Fruit fly (Drosophila melanogaster) whole organism, embryonic: ENCODE data around the gene CG8673.

Experiments
- Atf6 ChIP-seq: fragments of 200-800 bp; sonication (Bioruptor generic); IDR thresholded peaks from 2 replicates; pipeline ENCODE4 v1.3.6; 2022; ENCODE audit warnings: missing biosample characterization, missing genetic modification characterization
- Blimp-1 ChIP-seq: fragments of 200-800 bp; sonication (Bioruptor generic); optimal IDR thresholded peaks from 3 replicates; lab custom pipeline; 2018; ENCODE audit warnings: missing biosample characterization, missing genetic modification characterization, mild to moderate bottlenecking, moderate library complexity, missing genetic modification reagents
- C15 ChIP-seq: fragments of 200-800 bp; sonication (Bioruptor generic); IDR thresholded peaks from 3 replicates; pipeline ENCODE4 v1.3.6; 2022; ENCODE audit warnings: missing biosample characterization, missing genetic modification characterization
- CG10209 ChIP-seq: fragments of 200-800 bp; sonication (Bioruptor generic); optimal IDR thresholded peaks from 3 replicates; lab custom pipeline; 2017; ENCODE audit warnings: missing biosample characterization, mild to moderate bottlenecking, missing genetic modification characterization, missing genetic modification reagents
- CG10267 ChIP-seq: fragments of 200-800 bp; sonication (Bioruptor generic); optimal IDR thresholded peaks from 2 replicates; lab custom pipeline; 2018; ENCODE audit warnings: missing biosample characterization, mild to moderate bottlenecking, missing genetic modification characterization, moderate library complexity
- CG10565 ChIP-seq: fragments of 200-800 bp; sonication (Bioruptor generic); optimal IDR thresholded peaks from 3 replicates; lab custom pipeline; 2016; ENCODE audit warnings: missing biosample characterization, mild to moderate bottlenecking, missing genetic modification characterization
- CG11398 ChIP-seq: fragments of 200-800 bp; sonication (Bioruptor generic); optimal IDR thresholded peaks from 2 replicates; lab custom pipeline; 2016; ENCODE audit warnings: missing biosample characterization, missing genetic modification characterization
- CG12236 ChIP-seq: fragments of 200-800 bp; sonication (Bioruptor generic); optimal IDR thresholded peaks from 2 replicates; lab custom pipeline; 2016; ENCODE audit warnings: missing biosample characterization, missing genetic modification characterization
- CG1647 ChIP-seq: fragments of 200-800 bp; sonication (Bioruptor generic); optimal IDR thresholded peaks from 3 replicates; lab custom pipeline; 2016; ENCODE audit warnings: missing biosample characterization, missing genetic modification characterization
- CG16815 ChIP-seq: fragments of 200-800 bp; sonication (Bioruptor generic); optimal IDR thresholded peaks from 3 replicates; lab custom pipeline; 2017; ENCODE audit warnings: missing biosample characterization, mild to moderate bottlenecking, missing genetic modification characterization
- CG17328 ChIP-seq: fragments of 200-800 bp; sonication (Bioruptor generic); IDR thresholded peaks from 2 replicates; pipeline ENCODE4 v1.3.6; 2022; ENCODE audit warnings: missing biosample characterization, missing genetic modification characterization
- CG17802 ChIP-seq: fragments of 200-800 bp; sonication (Bioruptor generic); optimal IDR thresholded peaks from 2 replicates; lab custom pipeline; 2018; ENCODE audit warnings: missing biosample characterization, mild to moderate bottlenecking, missing genetic modification characterization, moderate library complexity
- CG18764 ChIP-seq: fragments of 200-800 bp; sonication (Bioruptor generic); optimal IDR thresholded peaks from 3 replicates; lab custom pipeline; 2016; ENCODE audit warnings: missing biosample characterization, missing genetic modification characterization
- CG32532 ChIP-seq: fragments of 200-800 bp; sonication (Bioruptor generic); IDR thresholded peaks from 2 replicates; pipeline ENCODE4 v1.3.6; 2022; ENCODE audit warnings: missing biosample characterization, missing genetic modification characterization
- CG3281 ChIP-seq: fragments of 200-800 bp; sonication (Bioruptor generic); optimal IDR thresholded peaks from 3 replicates; lab custom pipeline; 2017; ENCODE audit warnings: missing biosample characterization, mild to moderate bottlenecking, missing genetic modification characterization
- CG3407 ChIP-seq: fragments of 200-800 bp; sonication (Bioruptor generic); optimal IDR thresholded peaks from 2 replicates; lab custom pipeline; 2018; ENCODE audit warnings: missing biosample characterization, mild to moderate bottlenecking, missing genetic modification characterization
- CG4424 ChIP-seq: fragments of 200-800 bp; sonication (Bioruptor generic); optimal IDR thresholded peaks from 3 replicates; lab custom pipeline; 2016; ENCODE audit warnings: missing biosample characterization, missing genetic modification characterization
- CG4820 ChIP-seq: fragments of 200-800 bp; sonication (Bioruptor generic); optimal IDR thresholded peaks from 3 replicates; lab custom pipeline; 2016; ENCODE audit warnings: missing biosample characterization, missing genetic modification characterization
- CG7928 ChIP-seq: fragments of 200-800 bp; sonication (Bioruptor generic); optimal IDR thresholded peaks from 2 replicates; lab custom pipeline; 2017; ENCODE audit warnings: missing biosample characterization, mild to moderate bottlenecking, missing genetic modification characterization
- CG9797 ChIP-seq: fragments of 200-800 bp; sonication (Bioruptor generic); optimal IDR thresholded peaks from 3 replicates; lab custom pipeline; 2018; ENCODE audit warnings: missing biosample characterization, mild to moderate bottlenecking, missing genetic modification characterization
- Chrac-16 ChIP-seq: fragments of 200-800 bp; sonication (Bioruptor generic); optimal IDR thresholded peaks from 3 replicates; lab custom pipeline; 2016; ENCODE audit warnings: missing biosample characterization, missing genetic modification characterization
- Dp ChIP-seq: fragments of 200-800 bp; sonication (Bioruptor generic); optimal IDR thresholded peaks from 2 replicates; lab custom pipeline; 2018; ENCODE audit warnings: missing biosample characterization, mild to moderate bottlenecking, missing genetic modification characterization, moderate library complexity
- Drgx ChIP-seq: fragments of 200-800 bp; sonication (Bioruptor generic); IDR thresholded peaks from 2 replicates; pipeline ENCODE4 v1.3.6; 2022; ENCODE audit warnings: missing biosample characterization, missing genetic modification characterization
- MESR4 ChIP-seq: fragments of 200-800 bp; sonication (Bioruptor generic); optimal IDR thresholded peaks from 2 replicates; lab custom pipeline; 2018; ENCODE audit warnings: missing biosample characterization, mild to moderate bottlenecking, missing genetic modification characterization, moderate library complexity
- Max ChIP-seq: fragments of 200-800 bp; sonication (Bioruptor generic); optimal IDR thresholded peaks from 2 replicates; lab custom pipeline; 2016; ENCODE audit warnings: missing biosample characterization, mild to moderate bottlenecking, missing genetic modification characterization
- NC2α ChIP-seq: fragments of 200-800 bp; sonication (Bioruptor generic); optimal IDR thresholded peaks from 2 replicates; lab custom pipeline; 2016; ENCODE audit warnings: missing biosample characterization, missing genetic modification characterization
- Poxn ChIP-seq: fragments of 200-800 bp; sonication (Bioruptor generic); IDR thresholded peaks from 2 replicates; pipeline ENCODE4 v1.3.6; 2022; ENCODE audit warnings: missing biosample characterization, missing genetic modification characterization
- Scr ChIP-seq: fragments of 200-800 bp; sonication (Bioruptor generic); IDR thresholded peaks from 2 replicates; pipeline ENCODE4 v1.3.6; 2022; ENCODE audit warnings: missing biosample characterization, missing genetic modification characterization; ENCODE audit not compliant: partially characterized antibody
- Usf ChIP-seq: fragments of 200-800 bp; sonication (Bioruptor generic); optimal IDR thresholded peaks from 2 replicates; lab custom pipeline; 2017; ENCODE audit warnings: missing genotype, missing biosample characterization, missing genetic modification characterization
- Xrp1 ChIP-seq: fragments of 200-800 bp; sonication (Bioruptor generic); IDR thresholded peaks from 2 replicates; pipeline ENCODE4 v1.3.6; 2022; ENCODE audit warnings: missing biosample characterization, missing genetic modification characterization
- ash1 ChIP-seq: fragments of 200-800 bp; sonication (Bioruptor generic); optimal IDR thresholded peaks from 2 replicates; lab custom pipeline; 2018; ENCODE audit warnings: missing biosample characterization, mild to moderate bottlenecking, missing genetic modification characterization
- ato ChIP-seq: fragments of 200-800 bp; sonication (Bioruptor generic); IDR thresholded peaks from 2 replicates; pipeline ENCODE4 v1.3.6; 2022; ENCODE audit warnings: missing biosample characterization, missing genetic modification characterization; ENCODE audit not compliant: partially characterized antibody
- bigmax ChIP-seq: fragments of 200-800 bp; sonication (Bioruptor generic); optimal IDR thresholded peaks from 2 replicates; lab custom pipeline; 2018; ENCODE audit warnings: missing biosample characterization, mild to moderate bottlenecking, missing genetic modification characterization
- cwo ChIP-seq: fragments of 200-800 bp; sonication (Bioruptor generic); optimal IDR thresholded peaks from 3 replicates; lab custom pipeline; 2017; ENCODE audit warnings: missing biosample characterization, missing genetic modification characterization, mild to moderate bottlenecking, moderate library complexity, missing genetic modification reagents
- disco-r ChIP-seq: fragments of 200-800 bp; sonication (Bioruptor generic); optimal IDR thresholded peaks from 2 replicates; lab custom pipeline; 2016; ENCODE audit warnings: missing biosample characterization, missing genetic modification characterization
- dm ChIP-seq: fragments of 200-800 bp; sonication (Bioruptor generic); optimal IDR thresholded peaks from 3 replicates; lab custom pipeline; 2016; ENCODE audit warnings: missing biosample characterization, missing genetic modification characterization
- dysf ChIP-seq: fragments of 200-800 bp; sonication (Bioruptor generic); IDR thresholded peaks from 3 replicates; pipeline ENCODE4 v1.3.6; 2022; ENCODE audit warnings: missing biosample characterization, missing genetic modification characterization
- fd102C ChIP-seq: fragments of 200-800 bp; sonication (Bioruptor generic); optimal IDR thresholded peaks from 2 replicates; lab custom pipeline; 2018; ENCODE audit warnings: missing biosample characterization, mild to moderate bottlenecking, missing genetic modification characterization, moderate library complexity
- gcm ChIP-seq: fragments of 200-800 bp; sonication (Bioruptor generic); optimal IDR thresholded peaks from 2 replicates; lab custom pipeline; 2019; ENCODE audit warnings: missing biosample characterization, mild to moderate bottlenecking, missing genetic modification characterization, moderate library complexity
- gcm2 ChIP-seq: fragments of 200-800 bp; sonication (Bioruptor generic); optimal IDR thresholded peaks from 2 replicates; lab custom pipeline; 2016; ENCODE audit warnings: missing biosample characterization, missing genetic modification characterization
- jing ChIP-seq: fragments of 200-800 bp; sonication (Bioruptor generic); optimal IDR thresholded peaks from 2 replicates; lab custom pipeline; 2018; ENCODE audit warnings: missing biosample characterization, mild to moderate bottlenecking, missing genetic modification characterization
- mam ChIP-seq: fragments of 200-800 bp; sonication (Bioruptor generic); optimal IDR thresholded peaks from 3 replicates; lab custom pipeline; 2016; ENCODE audit warnings: missing biosample characterization, missing genetic modification characterization
- onecut ChIP-seq: fragments of 200-800 bp; sonication (Bioruptor generic); IDR thresholded peaks from 2 replicates; pipeline ENCODE4 v1.3.6; 2022; ENCODE audit warnings: missing biosample characterization, missing genetic modification characterization
- pum ChIP-seq: fragments of 200-800 bp; sonication (Bioruptor generic); optimal IDR thresholded peaks from 2 replicates; lab custom pipeline; 2016; ENCODE audit warnings: missing biosample characterization, missing genetic modification characterization
- shn ChIP-seq: fragments of 200-800 bp; sonication (Bioruptor generic); optimal IDR thresholded peaks from 3 replicates; lab custom pipeline; 2016; ENCODE audit warnings: missing biosample characterization, missing genetic modification characterization
- slou ChIP-seq: fragments of 200-800 bp; sonication (Bioruptor generic); optimal IDR thresholded peaks from 3 replicates; lab custom pipeline; 2016; ENCODE audit warnings: missing biosample characterization, missing genetic modification characterization
- sqz ChIP-seq: fragments of 200-800 bp; sonication (Bioruptor generic); optimal IDR thresholded peaks from 3 replicates; lab custom pipeline; 2018; ENCODE audit warnings: missing biosample characterization, mild to moderate bottlenecking, missing genetic modification characterization
- tll ChIP-seq, 2 experiments: fragments of 200-800 bp in 1 of 2; fragments of >200 bp in 1 of 2; sonication (Bioruptor generic) in 1 of 2; optimal IDR thresholded peaks; 2 replicates each; lab custom pipeline; 2017 to 2019; ENCODE audit warnings: missing biosample characterization in 2 of 2, missing genetic modification characterization in 2 of 2, mild to moderate bottlenecking in 1 of 2, moderate library complexity in 1 of 2
- toy ChIP-seq: fragments of 200-800 bp; sonication (Bioruptor generic); IDR thresholded peaks from 2 replicates; pipeline ENCODE4 v1.3.6; 2022; ENCODE audit warnings: missing biosample characterization, missing genetic modification characterization
- zf30C ChIP-seq: fragments of 200-800 bp; sonication (Bioruptor generic); optimal IDR thresholded peaks from 3 replicates; lab custom pipeline; 2018; ENCODE audit warnings: missing biosample characterization, mild to moderate bottlenecking, missing genetic modification characterization
- zfh2 ChIP-seq: fragments of 200-800 bp; sonication (Bioruptor generic); optimal IDR thresholded peaks from 2 replicates; lab custom pipeline; 2016; ENCODE audit warnings: missing biosample characterization, missing genetic modification characterization

CG8673 gene

DNA sequence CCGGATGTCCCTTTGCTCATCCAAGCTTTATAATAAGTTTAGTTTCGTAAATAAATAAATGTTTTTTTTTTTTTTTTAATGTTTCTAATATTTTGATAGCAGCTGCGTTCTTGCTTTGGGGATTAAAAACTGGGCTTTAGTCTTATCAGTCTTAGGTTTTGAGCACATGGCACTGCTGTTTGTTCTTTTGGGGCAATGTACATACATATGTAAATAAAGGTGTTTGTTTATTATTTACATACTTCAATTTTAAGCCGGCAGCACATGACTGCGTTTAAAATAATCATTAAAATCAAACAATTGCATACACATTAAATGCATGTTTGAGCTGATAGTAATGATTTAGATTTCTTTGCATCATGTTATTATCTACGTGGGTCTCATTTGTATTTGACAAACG, 40.1 kb downstream of the CG8673 start (continued):
- TF ChIP-seq tll (GFP tag; optimal IDR thresholded peaks at IDR 0.05; lab: Kevin White, UChicago), result no peak
- TF ChIP-seq gcm2 (GFP tag; lab: Kevin White, UChicago), result no peak
- TF ChIP-seq bigmax, result peak; percentile 39
- TF ChIP-seq dm (GFP tag; lab: Kevin White, UChicago), result peak; percentile 39
- TF ChIP-seq CG10565 (GFP tag; lab: Kevin White, UChicago), result peak; percentile 64
- no peak for TF ChIP-seq Poxn (GFP tag; lab: Robert Waterston, UW)
- peak; percentile 18 for TF ChIP-seq slou
- peak; percentile 90 for TF ChIP-seq Xrp1 (GFP tag; lab: Robert Waterston, UW)
- peak; percentile 55 for TF ChIP-seq jing
- TF ChIP-seq mam (GFP tag; lab: Kevin White, UChicago), result no peak
- no peak for TF ChIP-seq CG32532
- peak; percentile 71 for TF ChIP-seq CG4424 (GFP tag; lab: Kevin White, UChicago)
- TF ChIP-seq Blimp-1 (GFP tag; lab: Kevin White, UChicago), result peak; percentile 88
- TF ChIP-seq onecut (GFP tag; lab: Robert Waterston, UW), result peak; percentile 85
- TF ChIP-seq Atf6, result no peak
- TF ChIP-seq CG7928 (GFP tag; lab: Kevin White, UChicago), result no peak
- TF ChIP-seq CG3281 (GFP tag; lab: Kevin White, UChicago), result peak; percentile 53
- TF ChIP-seq Drgx (GFP tag; lab: Robert Waterston, UW), result no peak
- TF ChIP-seq MESR4 (GFP tag; lab: Kevin White, UChicago), result peak; percentile 1
- TF ChIP-seq pum, result peak; percentile 50
- TF ChIP-seq CG10267 (tag; lab: Kevin White, UChicago), result peak; percentile 54
- TF ChIP-seq CG11398 (GFP tag; lab: Kevin White, UChicago), result peak; percentile 85
- peak; percentile 83 for TF ChIP-seq CG18764 (GFP tag; lab: Kevin White, UChicago)
- no peak for TF ChIP-seq ato
- peak; percentile 85 for TF ChIP-seq Max (GFP tag; lab: Kevin White, UChicago)
- no peak for TF ChIP-seq zfh2
- peak; percentile 78 for TF ChIP-seq CG1647 (GFP tag; lab: Kevin White, UChicago)
- 0 out of 3 replicates have a peak, but pooled peaks have one; percentile 37 for TF ChIP-seq C15
- no peak for TF ChIP-seq Scr (GFP tag; lab: Robert Waterston, UW)
- peak; percentile 40 for TF ChIP-seq CG16815
- TF ChIP-seq CG10209 (GFP tag; lab: Kevin White, UChicago), result peak; percentile 89
- TF ChIP-seq CG4820, result peak; percentile 71
- peak; percentile 5 for TF ChIP-seq shn (GFP tag; lab: Kevin White, UChicago)
- peak; percentile 85 for TF ChIP-seq CG12236 (GFP tag; lab: Kevin White, UChicago)
- TF ChIP-seq CG3407, result peak; percentile 96
- TF ChIP-seq CG17328, result peak; percentile 66
- TF ChIP-seq NC2α, result peak; percentile 77
- TF ChIP-seq cwo, result peak; percentile 53
- TF ChIP-seq Dp (GFP tag; lab: Kevin White, UChicago), result no peak
- peak; percentile 56 for TF ChIP-seq disco-r
- TF ChIP-seq zf30C (GFP tag; lab: Kevin White, UChicago), result no peak
- no peak for TF ChIP-seq ash1
- no peak for TF ChIP-seq Usf (GFP tag; lab: Kevin White, UChicago)
- TF ChIP-seq toy (GFP tag; lab: Robert Waterston, UW), result no peak
- TF ChIP-seq CG9797 (GFP tag; lab: Kevin White, UChicago), result no peak
- TF ChIP-seq Chrac-16 (GFP tag; lab: Kevin White, UChicago), result no peak
- TF ChIP-seq fd102C (GFP tag; lab: Kevin White, UChicago), result peak; percentile 89
- TF ChIP-seq dysf (GFP tag; lab: Robert Waterston, UW), result peak; percentile 29; the same call in 1 of the 3 replicates
- TF ChIP-seq gcm (GFP tag; lab: Kevin White, UChicago), result peak; percentile 86
- peak; percentile 37 for TF ChIP-seq CG17802 (tag; lab: Kevin White, UChicago)
- peak; percentile 84 for TF ChIP-seq sqz (GFP tag; lab: Kevin White, UChicago)
